Worm (Caenorhabditis elegans): Measurements from ENCODE around the gene gcy-14.

The gcy-14 gene

ce11 chrV:14900905-14901304 is 32.8 kb upstream of the gcy-14 start:
- TF ChIP-seq zip-5 (tag; optimal IDR thresholded peaks at IDR 0.05) = no peak
- TF ChIP-seq unc-42 (tag; optimal IDR thresholded peaks at IDR 0.05) = no peak

- TF ChIP-seq ref-2 (tag; optimal IDR thresholded peaks at IDR 0.05) (no peak), ceh-31 (tag; optimal IDR thresholded peaks at IDR 0.05) (peak; percentile 34)
Measured at ce11 chrV:14899545-14899944, 31.5 kb upstream of the gcy-14 start, which contains the start of gene H12D21.10. H12D21.10 (plus strand) TSS chrV:14899804.

- TF ChIP-seq Y22D7AL.16 (tag; optimal IDR thresholded peaks at IDR 0.05) (no peak), hlh-13 (GFP tag; optimal IDR thresholded peaks at IDR 0.05) (no peak), ceh-19 (GFP tag; optimal IDR thresholded peaks at IDR 0.05) (no peak), dmd-4 (tag; optimal IDR thresholded peaks at IDR 0.05; ENCODE audit: borderline replicate concordance) (no peak), pqm-1 (tag; optimal IDR thresholded peaks at IDR 0.05) (no peak), F13H6.1 (tag; optimal IDR thresholded peaks at IDR 0.05) (no peak), unc-42 (tag; optimal IDR thresholded peaks at IDR 0.05) (no peak), unc-3 (GFP tag; conservative IDR thresholded peaks at IDR 0.05) (no peak), unc-3 (tag; optimal IDR thresholded peaks at IDR 0.05) (no peak), hlh-6 (tag; optimal IDR thresholded peaks at IDR 0.05) (no peak), nhr-11 (tag; optimal IDR thresholded peaks at IDR 0.05) (no peak), ceh-45 (GFP tag; IDR thresholded peaks at IDR 0.05) (no peak), C08G9.2 (tag; optimal IDR thresholded peaks at IDR 0.05) (no peak), fkh-6 (tag; optimal IDR thresholded peaks at IDR 0.05) (no peak), npax-4 (tag; optimal IDR thresholded peaks at IDR 0.05) (no peak), ceh-18 (tag; optimal IDR thresholded peaks at IDR 0.05) (no peak), sox-4 (tag; optimal IDR thresholded peaks at IDR 0.05) (no peak)
Measured at ce11 chrV:14897731-14898130, 29.6 kb upstream of the gcy-14 start, which contains the start of gene H12D21.6. H12D21.6 (minus strand) TSS chrV:14897831.

DNA sequence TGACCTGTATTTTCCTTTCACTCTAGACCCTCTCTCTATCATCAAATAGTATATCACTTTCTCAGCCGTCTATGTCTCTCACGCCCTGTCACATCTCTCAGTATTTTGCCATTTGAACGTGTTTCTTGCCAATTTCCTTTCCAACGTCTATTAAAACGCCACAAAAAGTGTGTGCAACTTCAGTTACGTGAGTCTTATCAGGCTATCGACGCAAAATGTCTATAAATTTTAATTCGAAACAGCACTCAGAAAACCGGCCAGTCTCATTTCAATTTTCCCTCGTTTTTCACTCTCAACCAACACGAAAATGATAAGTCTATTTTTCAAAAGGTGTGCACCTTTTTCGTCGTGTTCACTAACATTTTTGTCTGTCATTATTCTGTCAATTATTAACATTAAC is 27.5 kb upstream of the gcy-14 start, which contains the start of gene mpst-3:
Gene mpst-3 (plus strand): TSS at position 91 of the 400 bp plus-strand sequence.
- TF ChIP-seq Y22D7AL.16 (tag; optimal IDR thresholded peaks at IDR 0.05) (no peak), madf-2 (tag; optimal IDR thresholded peaks at IDR 0.05) (no peak), zip-5 (tag; optimal IDR thresholded peaks at IDR 0.05) (no peak), sox-2 (GFP tag; IDR thresholded peaks at IDR 0.05) (no peak), hlh-30 (tag; optimal IDR thresholded peaks at IDR 0.05; ENCODE audit: insufficient read depth) (no peak), ceh-24 (tag; optimal IDR thresholded peaks at IDR 0.05) (no peak), ceh-34 (tag; optimal IDR thresholded peaks at IDR 0.05) (no peak)

DNA sequence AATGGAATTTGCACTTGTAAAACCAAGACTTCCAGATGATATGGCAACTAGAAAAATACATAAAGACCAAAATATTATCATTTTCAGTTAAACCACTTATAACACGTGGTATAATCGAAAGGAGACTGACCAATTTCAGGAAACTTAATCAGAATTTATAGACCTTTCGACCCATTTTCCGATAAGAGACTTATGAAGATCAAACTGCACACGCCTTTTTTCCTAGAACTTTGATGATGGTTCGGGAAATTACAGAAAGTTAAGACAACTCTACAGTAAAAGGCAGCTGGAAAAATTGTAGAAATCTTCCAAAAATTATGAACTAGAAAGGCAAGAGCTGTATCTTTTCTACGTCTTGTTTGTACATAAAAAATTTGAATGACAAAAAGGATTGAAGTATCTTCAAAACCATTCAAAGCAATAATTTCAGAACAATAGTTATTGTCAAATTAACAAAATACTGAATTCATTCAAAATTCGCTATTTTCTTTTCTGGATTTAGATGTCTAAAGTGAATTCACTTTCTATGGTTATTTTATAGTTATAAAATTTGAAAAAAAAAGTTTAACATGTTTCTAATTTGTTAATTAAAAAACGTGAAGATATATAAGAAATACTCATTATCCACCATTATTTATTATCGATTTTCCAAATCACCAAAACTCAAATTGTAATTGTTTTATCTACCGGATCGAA is 25.4 kb upstream of the gcy-14 start, which contains the start of the genes mpst-2 and H12D21.5:
Gene mpst-2 (minus strand): TSS at position 101 of the 696 bp plus-strand sequence.
Gene H12D21.5 (plus strand): TSS at position 646 of the 696 bp plus-strand sequence.
- TF ChIP-seq ttx-3 (tag; optimal IDR thresholded peaks at IDR 0.05) = no peak
- no peak for TF ChIP-seq elt-4 (tag; optimal IDR thresholded peaks at IDR 0.05)
- TF ChIP-seq ceh-14 (tag; optimal IDR thresholded peaks at IDR 0.05) = no peak
- no peak for TF ChIP-seq zip-5 (tag; optimal IDR thresholded peaks at IDR 0.05)
- TF ChIP-seq sdc-2 (tag; optimal IDR thresholded peaks at IDR 0.05) = no peak
- TF ChIP-seq tbx-7 (tag; optimal IDR thresholded peaks at IDR 0.05) = no peak
- no peak for TF ChIP-seq syd-9 (tag; optimal IDR thresholded peaks at IDR 0.05)
- no peak for TF ChIP-seq pha-2 (tag; optimal IDR thresholded peaks at IDR 0.05)
- TF ChIP-seq nhr-232 (tag; optimal IDR thresholded peaks at IDR 0.05) = no peak
- no peak for TF ChIP-seq hlh-15 (tag; optimal IDR thresholded peaks at IDR 0.05)
- no peak for TF ChIP-seq madf-2 (tag; optimal IDR thresholded peaks at IDR 0.05)
- no peak for TF ChIP-seq T23F11.4 (GFP tag; optimal IDR thresholded peaks at IDR 0.05)
- TF ChIP-seq dmd-4 (tag; optimal IDR thresholded peaks at IDR 0.05; ENCODE audit: borderline replicate concordance) = no peak
- no peak for TF ChIP-seq odd-2 (tag; optimal IDR thresholded peaks at IDR 0.05)
- no peak for TF ChIP-seq pax-1 (tag; optimal IDR thresholded peaks at IDR 0.05)
